5 fruit fly cellular contexts compared by ENCODE assay signal in the genomic region with DNA sequence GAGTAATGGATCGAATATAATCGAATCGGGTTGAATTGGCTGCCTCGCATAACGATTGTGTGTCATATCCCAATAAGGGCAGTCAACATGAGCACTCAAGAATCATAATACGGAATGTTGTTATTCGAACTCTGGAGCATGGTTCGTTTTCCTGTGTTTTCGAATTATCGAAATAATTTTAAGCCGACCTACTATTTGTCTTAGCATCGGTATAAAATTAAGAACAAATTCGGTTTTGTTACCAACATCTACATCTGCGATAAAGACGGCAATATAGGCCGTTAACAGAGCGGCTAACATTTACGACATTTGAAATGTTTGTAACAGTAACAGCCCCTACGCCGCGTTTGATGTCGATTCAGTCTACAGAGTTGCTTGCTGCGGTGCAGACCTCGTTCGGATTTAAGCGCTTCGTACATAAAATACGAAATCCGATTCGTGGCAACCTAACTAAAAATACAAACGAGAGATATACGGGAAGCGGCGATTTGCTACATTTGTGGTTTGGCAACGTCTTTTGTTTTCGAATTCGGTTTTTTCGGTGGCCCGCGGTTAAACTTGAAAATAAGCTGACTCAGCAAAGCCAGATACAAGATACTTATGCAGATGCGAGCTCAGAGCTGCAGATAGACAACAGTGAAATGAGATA.
TF ChIP-seq lines count a peak whose summit lies in the region.

No protein-coding gene starts in this region.

- no peak for TF ChIP-seq CTCF in whole organism, embryonic (GFP tag; optimal IDR thresholded peaks at IDR 0.05; lab: Kevin White, UChicago)

TF ChIP-seq in whole organism, adult, 20 proteins besides CTCF, POLR2A, EP300 and RAD21:
- TF ChIP-seq pad (GFP tag; optimal IDR thresholded peaks at IDR 0.05; lab: Kevin White, UChicago) (peak; percentile 1), CG11617 (GFP tag; optimal IDR thresholded peaks at IDR 0.05; lab: Kevin White, UChicago) (no peak), CG14711 (tag; optimal IDR thresholded peaks at IDR 0.05; lab: Kevin White, UChicago) (peak; percentile 30), CG7045 (GFP tag; optimal IDR thresholded peaks at IDR 0.05; lab: Kevin White, UChicago) (peak; percentile 4), Mnt (GFP tag; optimal IDR thresholded peaks at IDR 0.05; lab: Kevin White, UChicago) (peak; percentile 31), bab1 (GFP tag; optimal IDR thresholded peaks at IDR 0.05; lab: Kevin White, UChicago) (peak; percentile 51), cic (GFP tag; optimal IDR thresholded peaks at IDR 0.05; lab: Kevin White, UChicago) (peak; percentile 29), Hr96 (GFP tag; optimal IDR thresholded peaks at IDR 0.05; lab: Kevin White, UChicago) (no peak), CG33017 (tag; optimal IDR thresholded peaks at IDR 0.05; lab: Kevin White, UChicago) (peak; percentile 16), tj (GFP tag; optimal IDR thresholded peaks at IDR 0.05; lab: Kevin White, UChicago) (peak; percentile 82), CG12768 (GFP tag; optimal IDR thresholded peaks at IDR 0.05; lab: Kevin White, UChicago) (peak; percentile 15), cnc (optimal IDR thresholded peaks at IDR 0.05; lab: Kevin White, UChicago) (no peak), Clk (GFP tag; optimal IDR thresholded peaks at IDR 0.05; lab: Kevin White, UChicago) (no peak), toe (GFP tag; optimal IDR thresholded peaks at IDR 0.05; lab: Kevin White, UChicago) (no peak), CG7101 (tag; optimal IDR thresholded peaks at IDR 0.05; lab: Kevin White, UChicago) (peak; percentile 15)

TF ChIP-seq in whole organism, embryonic, 481 proteins besides CTCF, POLR2A, EP300 and RAD21 (continues in another document):
- TF ChIP-seq Sin3A (optimal IDR thresholded peaks at IDR 0.05; lab: Kevin White, UChicago) (no peak), zen (tag; optimal IDR thresholded peaks at IDR 0.05; lab: Kevin White, UChicago) (no peak), CG16863 (GFP tag; optimal IDR thresholded peaks at IDR 0.05; lab: Kevin White, UChicago) (no peak), CG10147 (GFP tag; optimal IDR thresholded peaks at IDR 0.05; lab: Kevin White, UChicago) (peak; percentile 14), unc-4 (GFP tag; IDR thresholded peaks at IDR 0.05; lab: Robert Waterston, UW; ENCODE audit: partially characterized antibody) (0 out of 2 replicates have a peak, but pooled peaks have one; percentile 28), al (GFP tag; IDR thresholded peaks at IDR 0.05; lab: Robert Waterston, UW) (no peak), CG18619 (GFP tag; optimal IDR thresholded peaks at IDR 0.05; lab: Kevin White, UChicago) (no peak), CG15269 (tag; optimal IDR thresholded peaks at IDR 0.05; lab: Kevin White, UChicago) (peak; percentile 26), Hr78 (GFP tag; optimal IDR thresholded peaks at IDR 0.05; lab: Kevin White, UChicago) (peak in 1 of 2 experiments; percentile 16), chinmo (GFP tag; IDR thresholded peaks at IDR 0.05; lab: Robert Waterston, UW; ENCODE audit: partially characterized antibody) (peak; percentile 95; the same call in 3 of the 4 replicates), NFAT (GFP tag; IDR thresholded peaks at IDR 0.05; lab: Robert Waterston, UW) (peak; percentile 36; the same call in 1 of the 2 replicates), pfk (GFP tag; optimal IDR thresholded peaks at IDR 0.05; lab: Kevin White, UChicago) (peak; percentile 17), Dbx (GFP tag; IDR thresholded peaks at IDR 0.05; lab: Robert Waterston, UW) (peak; percentile 59; the same call in 2 of the 3 replicates), eve (GFP tag; optimal IDR thresholded peaks at IDR 0.05; lab: Kevin White, UChicago) (peak in 1 of 2 experiments; percentile 79), HLHmδ (GFP tag; optimal IDR thresholded peaks at IDR 0.05; lab: Kevin White, UChicago) (peak; percentile 64), CG8924 (tag; optimal IDR thresholded peaks at IDR 0.05; lab: Kevin White, UChicago) (peak; percentile 32)

TF ChIP-seq in whole organism, prepupa, 60 proteins besides CTCF, POLR2A, EP300 and RAD21 (continues in another document):
- TF ChIP-seq Lpt (GFP tag; optimal IDR thresholded peaks at IDR 0.05; lab: Kevin White, UChicago) (no peak), vri (GFP tag; optimal IDR thresholded peaks at IDR 0.05; lab: Kevin White, UChicago) (peak; percentile 47), CG31627 (GFP tag; optimal IDR thresholded peaks at IDR 0.05; lab: Kevin White, UChicago) (no peak), pdm3 (GFP tag; optimal IDR thresholded peaks at IDR 0.05; lab: Kevin White, UChicago) (no peak), CG6854 (GFP tag; optimal IDR thresholded peaks at IDR 0.05; lab: Kevin White, UChicago) (peak; percentile 42), CG3919 (GFP tag; optimal IDR thresholded peaks at IDR 0.05; lab: Kevin White, UChicago) (no peak), Sox14 (GFP tag; optimal IDR thresholded peaks at IDR 0.05; lab: Kevin White, UChicago) (no peak), acj6 (GFP tag; optimal IDR thresholded peaks at IDR 0.05; lab: Kevin White, UChicago) (no peak), Eip93F (GFP tag; optimal IDR thresholded peaks at IDR 0.05; lab: Kevin White, UChicago) (no peak), cyc (GFP tag; optimal IDR thresholded peaks at IDR 0.05; lab: Kevin White, UChicago) (no peak), CG9139 (GFP tag; optimal IDR thresholded peaks at IDR 0.05; lab: Kevin White, UChicago) (no peak), Blimp-1 (GFP tag; optimal IDR thresholded peaks at IDR 0.05; lab: Kevin White, UChicago) (peak; percentile 21), Ets21C (GFP tag; optimal IDR thresholded peaks at IDR 0.05; lab: Kevin White, UChicago) (no peak), Eip75B (GFP tag; optimal IDR thresholded peaks at IDR 0.05; lab: Kevin White, UChicago) (no peak), Hr39 (GFP tag; optimal IDR thresholded peaks at IDR 0.05; lab: Kevin White, UChicago) (no peak), CG6792 (GFP tag; optimal IDR thresholded peaks at IDR 0.05; lab: Kevin White, UChicago) (no peak), CG8319 (GFP tag; optimal IDR thresholded peaks at IDR 0.05; lab: Kevin White, UChicago) (no peak), OdsH (GFP tag; optimal IDR thresholded peaks at IDR 0.05; lab: Kevin White, UChicago) (no peak), Gug (GFP tag; IDR thresholded peaks at IDR 0.05; lab: Robert Waterston, UW) (no peak)

TF ChIP-seq in whole organism, pupa, 21 proteins besides CTCF, POLR2A, EP300 and RAD21 (continues in another document):
- TF ChIP-seq Ets98B (GFP tag; IDR thresholded peaks at IDR 0.05; lab: Robert Waterston, UW) (peak; percentile 11; the same call in 1 of the 2 replicates), CG15710 (tag; optimal IDR thresholded peaks at IDR 0.05; lab: Kevin White, UChicago) (no peak), CG14655 (GFP tag; optimal IDR thresholded peaks at IDR 0.05; lab: Kevin White, UChicago) (no peak), CG13204 (GFP tag; optimal IDR thresholded peaks at IDR 0.05; lab: Kevin White, UChicago) (no peak), CG17806 (tag; optimal IDR thresholded peaks at IDR 0.05; lab: Kevin White, UChicago) (no peak), Pif1B (GFP tag; optimal IDR thresholded peaks at IDR 0.05; lab: Kevin White, UChicago) (peak; percentile 3), CG12605 (GFP tag; IDR thresholded peaks at IDR 0.05; lab: Robert Waterston, UW) (0 out of 2 replicates have a peak, but pooled peaks have one; percentile 34), D1 (tag; optimal IDR thresholded peaks at IDR 0.05; lab: Kevin White, UChicago) (no peak), CG4496 (GFP tag; IDR thresholded peaks at IDR 0.05; lab: Robert Waterston, UW) (no peak), gl (tag; optimal IDR thresholded peaks at IDR 0.05; lab: Kevin White, UChicago) (no peak), CG32121 (GFP tag; IDR thresholded peaks at IDR 0.05; lab: Robert Waterston, UW) (no peak), CG8301 (tag; optimal IDR thresholded peaks at IDR 0.05; lab: Kevin White, UChicago) (no peak), Pif1A (GFP tag; optimal IDR thresholded peaks at IDR 0.05; lab: Kevin White, UChicago) (no peak), CG10348 (GFP tag; IDR thresholded peaks at IDR 0.05; lab: Robert Waterston, UW) (no peak), CG9948 (tag; optimal IDR thresholded peaks at IDR 0.05; lab: Kevin White, UChicago) (no peak), fd96Ca (GFP tag; IDR thresholded peaks at IDR 0.05; lab: Robert Waterston, UW) (0 out of 3 replicates have a peak, but pooled peaks have one; percentile 7), rn (GFP tag; IDR thresholded peaks at IDR 0.05; lab: Robert Waterston, UW) (no peak), EcR (GFP tag; optimal IDR thresholded peaks at IDR 0.05; lab: Kevin White, UChicago) (no peak), CG8159 (tag; optimal IDR thresholded peaks at IDR 0.05; lab: Kevin White, UChicago) (no peak), CG34367 (tag; optimal IDR thresholded peaks at IDR 0.05; lab: Kevin White, UChicago) (no peak)

TF ChIP-seq in whole organism, wandering third instar larva, 38 proteins besides CTCF, POLR2A, EP300 and RAD21 (continues in another document):
- TF ChIP-seq woc (GFP tag; optimal IDR thresholded peaks at IDR 0.05; lab: Kevin White, UChicago) = no peak
- TF ChIP-seq h (GFP tag; optimal IDR thresholded peaks at IDR 0.05; lab: Kevin White, UChicago) = peak; percentile 12
- no peak for TF ChIP-seq CrebA (GFP tag; optimal IDR thresholded peaks at IDR 0.05; lab: Kevin White, UChicago; ENCODE audit: borderline replicate concordance)
- peak; percentile 15 for TF ChIP-seq brk (GFP tag; optimal IDR thresholded peaks at IDR 0.05; lab: Kevin White, UChicago)
- TF ChIP-seq usp (GFP tag; optimal IDR thresholded peaks at IDR 0.05; lab: Kevin White, UChicago) = no peak
- TF ChIP-seq GATAd (GFP tag; optimal IDR thresholded peaks at IDR 0.05; lab: Kevin White, UChicago) = no peak
- TF ChIP-seq Vsx2 (GFP tag; optimal IDR thresholded peaks at IDR 0.05; lab: Kevin White, UChicago; ENCODE audit: partially characterized antibody) = no peak
- no peak for TF ChIP-seq psq (GFP tag; optimal IDR thresholded peaks at IDR 0.05; lab: Kevin White, UChicago)
- no peak for TF ChIP-seq fru (GFP tag; optimal IDR thresholded peaks at IDR 0.05; lab: Kevin White, UChicago)
- TF ChIP-seq sv (GFP tag; optimal IDR thresholded peaks at IDR 0.05; lab: Kevin White, UChicago) = no peak
- TF ChIP-seq foxo (GFP tag; optimal IDR thresholded peaks at IDR 0.05; lab: Kevin White, UChicago) = peak in 1 of 2 experiments; percentile 34
- no peak for TF ChIP-seq OdsH (GFP tag; optimal IDR thresholded peaks at IDR 0.05; lab: Kevin White, UChicago)
- TF ChIP-seq Jra (GFP tag; optimal IDR thresholded peaks at IDR 0.05; lab: Kevin White, UChicago) = peak; percentile 57
- TF ChIP-seq Rel (GFP tag; optimal IDR thresholded peaks at IDR 0.05; lab: Kevin White, UChicago) = no peak
- TF ChIP-seq Rel (tag; optimal IDR thresholded peaks at IDR 0.05; lab: Kevin White, UChicago) = peak; percentile 43
- peak; percentile 54 for TF ChIP-seq Hnf4 (GFP tag; optimal IDR thresholded peaks at IDR 0.05; lab: Kevin White, UChicago)
- TF ChIP-seq br (GFP tag; optimal IDR thresholded peaks at IDR 0.05; lab: Kevin White, UChicago) = peak; percentile 39
- TF ChIP-seq dsf (GFP tag; optimal IDR thresholded peaks at IDR 0.05; lab: Kevin White, UChicago; ENCODE audit: borderline replicate concordance) = no peak
- no peak for TF ChIP-seq CG9705 (GFP tag; optimal IDR thresholded peaks at IDR 0.05; lab: Kevin White, UChicago)
- TF ChIP-seq pan (optimal IDR thresholded peaks at IDR 0.05; lab: Kevin White, UChicago) = no peak
- no peak for TF ChIP-seq dmrt93B (GFP tag; optimal IDR thresholded peaks at IDR 0.05; lab: Kevin White, UChicago)
